Worm (Caenorhabditis elegans) whole organism, L4 larva: Measurements from ENCODE around the gene W06D11.1.

Experiments used
- Y48G9A.11 ChIP-seq: fragments of 200-800 bp; sonication (Bioruptor generic); IDR thresholded peaks from 2 replicates; pipeline ENCODE4 v1.3.6; 2022; ENCODE audit warnings: missing genetic modification reagents, missing genetic modification characterization, missing compliant biosample characterization
- Y75B8A.6 ChIP-seq: fragments of 200-800 bp; sonication (Bioruptor generic); IDR thresholded peaks from 2 replicates; pipeline ENCODE4 v1.3.6; 2022; ENCODE audit warnings: missing genetic modification reagents, missing genetic modification characterization, missing compliant biosample characterization
- aha-1 ChIP-seq: fragments of 150-350 bp; peaks from one replicate; lab custom pipeline; 2014; ENCODE audit warnings: missing biosample characterization, missing genetic modification characterization
- ceh-20 ChIP-seq: fragments of 200-800 bp; sonication (Bioruptor generic); IDR thresholded peaks from 2 replicates; pipeline ENCODE4 v1.3.6; 2022; ENCODE audit warnings: missing genetic modification reagents, missing genetic modification characterization, missing compliant biosample characterization
- ceh-44 ChIP-seq: fragments of 200-800 bp; sonication (Bioruptor generic); IDR thresholded peaks from 2 replicates; pipeline ENCODE4 v1.3.6; 2022; ENCODE audit warnings: missing genetic modification reagents, missing genetic modification characterization, missing compliant biosample characterization
- ctbp-1 ChIP-seq: fragments of 200-800 bp; sonication (Bioruptor generic); IDR thresholded peaks from 2 replicates; pipeline ENCODE4 v1.3.6; 2022; ENCODE audit warnings: missing genetic modification reagents, missing genetic modification characterization, missing compliant biosample characterization
- daf-16 ChIP-seq, 3 experiments: sonication (generic microtip); optimal IDR thresholded peaks; 2 replicates each; lab custom pipeline; 2016 to 2017; ENCODE audit warnings: missing genetic modification characterization in 3 of 3, missing genetic modification reagents in 3 of 3, mild to moderate bottlenecking in 2 of 3, missing compliant biosample characterization in 2 of 3, missing biosample characterization in 1 of 3, moderate library complexity in 1 of 3
- dpl-1 ChIP-seq: fragments of 150-350 bp; optimal IDR thresholded peaks from 2 replicates; lab custom pipeline; 2014; ENCODE audit warnings: missing biosample characterization, missing genetic modification reagents, missing genetic modification characterization
- egl-43 ChIP-seq: fragments of 200-800 bp; sonication (Bioruptor generic); IDR thresholded peaks from 2 replicates; pipeline ENCODE4 v1.3.6; 2022; ENCODE audit warnings: missing genetic modification reagents, missing genetic modification characterization, missing compliant biosample characterization
- fos-1 ChIP-seq: fragments of 150-350 bp; optimal IDR thresholded peaks from 2 replicates; lab custom pipeline; 2014; ENCODE audit warnings: missing biosample characterization, missing genetic modification characterization
- hlh-30 ChIP-seq: sonication (generic microtip); optimal IDR thresholded peaks from 2 replicates; lab custom pipeline; 2017; ENCODE audit warnings: antibody characterized with exemption, mild to moderate bottlenecking, missing genetic modification characterization, missing compliant biosample characterization; ENCODE audit not compliant: insufficient read depth
- hmg-1.1 ChIP-seq: fragments of 200-800 bp; sonication (Bioruptor generic); IDR thresholded peaks from 2 replicates; pipeline ENCODE4 v1.3.6; 2022; ENCODE audit warnings: missing genetic modification reagents, missing genetic modification characterization, missing compliant biosample characterization
- lin-1 ChIP-seq: fragments of 200-800 bp; sonication (Bioruptor generic); IDR thresholded peaks from 2 replicates; pipeline ENCODE4 v1.3.6; 2022; ENCODE audit warnings: missing genetic modification reagents, missing genetic modification characterization, missing compliant biosample characterization
- lin-29 ChIP-seq: fragments of 200-800 bp; sonication (Bioruptor generic); IDR thresholded peaks from 2 replicates; pipeline ENCODE4 v1.3.6; 2022; ENCODE audit warnings: missing genetic modification reagents, missing genetic modification characterization, missing compliant biosample characterization
- lin-39 ChIP-seq: fragments of 150-350 bp; optimal IDR thresholded peaks from 2 replicates; lab custom pipeline; 2014; ENCODE audit warnings: missing biosample characterization, missing genetic modification reagents, missing genetic modification characterization
- madf-5 ChIP-seq, 2 experiments: fragments of 200-800 bp; sonication (Bioruptor generic); IDR thresholded peaks; 2 replicates each; pipeline ENCODE4 v1.3.6; 2022; ENCODE audit warnings: missing compliant biosample characterization in 2 of 2, missing genetic modification characterization in 2 of 2
- mdl-1 ChIP-seq, 2 experiments: fragments of 150-350 bp in 1 of 2; sonication (generic microtip) in 1 of 2; optimal IDR thresholded peaks; 2 replicates each; lab custom pipeline; 2014 to 2017; ENCODE audit warnings: missing biosample characterization in 2 of 2, missing genetic modification characterization in 2 of 2
- mdt-29 ChIP-seq: fragments of 200-800 bp; sonication (Bioruptor generic); IDR thresholded peaks from 2 replicates; pipeline ENCODE4 v1.3.6; 2022; ENCODE audit warnings: missing genetic modification reagents, missing genetic modification characterization, missing compliant biosample characterization
- mep-1 ChIP-seq: fragments of 150-350 bp; sonication (generic microtip); optimal IDR thresholded peaks from 3 replicates; lab custom pipeline; 2014; ENCODE audit warnings: missing biosample characterization, missing genetic modification characterization
- mxl-3 ChIP-seq: fragments of 200-800 bp; sonication (Bioruptor generic); optimal IDR thresholded peaks from 2 replicates; lab custom pipeline; 2018; ENCODE audit warnings: mild to moderate bottlenecking, missing genetic modification characterization, missing compliant biosample characterization
- nhr-102 ChIP-seq: sonication (generic microtip); optimal IDR thresholded peaks from 2 replicates; lab custom pipeline; 2016; ENCODE audit warnings: mild to moderate bottlenecking, missing genetic modification characterization, moderate library complexity, missing compliant biosample characterization
- nhr-237 ChIP-seq: sonication (generic microtip); optimal IDR thresholded peaks from 2 replicates; lab custom pipeline; 2017; ENCODE audit warnings: missing biosample characterization, missing genetic modification characterization
- nhr-25 ChIP-seq: sonication (generic microtip); optimal IDR thresholded peaks from 2 replicates; lab custom pipeline; 2017; ENCODE audit warnings: missing genetic modification characterization, mild to moderate bottlenecking, missing compliant biosample characterization, antibody characterized with exemption, moderate library complexity, borderline replicate concordance; ENCODE audit not compliant: insufficient read depth
- nhr-42 ChIP-seq: fragments of 200-800 bp; sonication (Bioruptor generic); IDR thresholded peaks from 2 replicates; pipeline ENCODE4 v1.3.6; 2022; ENCODE audit warnings: missing genetic modification characterization, missing compliant biosample characterization
- nhr-6 ChIP-seq: fragments of 150-350 bp; optimal IDR thresholded peaks from 2 replicates; lab custom pipeline; 2014; ENCODE audit warnings: missing biosample characterization, missing genetic modification characterization
- nhr-77 ChIP-seq: fragments of 150-350 bp; optimal IDR thresholded peaks from 2 replicates; lab custom pipeline; 2014; ENCODE audit warnings: missing biosample characterization, missing genetic modification characterization
- pqm-1 ChIP-seq: sonication (generic microtip); optimal IDR thresholded peaks from 2 replicates; lab custom pipeline; 2017; ENCODE audit warnings: missing biosample characterization, missing genetic modification characterization
- sdz-12 ChIP-seq: fragments of 200-800 bp; sonication (Bioruptor generic); optimal IDR thresholded peaks from 2 replicates; lab custom pipeline; 2018; ENCODE audit warnings: mild to moderate bottlenecking, missing genetic modification characterization, missing compliant biosample characterization
- skn-1 ChIP-seq: fragments of 150-350 bp; optimal IDR thresholded peaks from 2 replicates; lab custom pipeline; 2014; ENCODE audit warnings: missing biosample characterization, missing genetic modification characterization
- unc-62 ChIP-seq, 3 experiments: fragments of 150-350 bp in 1 of 3; sonication (generic microtip); optimal IDR thresholded peaks in 2 of 3; peaks in 1 of 3; 1 replicate in 1 of 3; 2 replicates in 2 of 3; lab custom pipeline; 2014 to 2017; ENCODE audit warnings: missing biosample characterization in 3 of 3, missing genetic modification characterization in 3 of 3, missing genetic modification reagents in 3 of 3, missing genotype in 1 of 3
- zip-2 ChIP-seq: fragments of 150-350 bp; optimal IDR thresholded peaks from 2 replicates; lab custom pipeline; 2014; ENCODE audit warnings: missing biosample characterization, missing genetic modification characterization
- ztf-7 ChIP-seq: fragments of 150-350 bp; optimal IDR thresholded peaks from 2 replicates; lab custom pipeline; 2014; ENCODE audit warnings: missing biosample characterization, missing genetic modification characterization

Gene W06D11.1

DNA sequence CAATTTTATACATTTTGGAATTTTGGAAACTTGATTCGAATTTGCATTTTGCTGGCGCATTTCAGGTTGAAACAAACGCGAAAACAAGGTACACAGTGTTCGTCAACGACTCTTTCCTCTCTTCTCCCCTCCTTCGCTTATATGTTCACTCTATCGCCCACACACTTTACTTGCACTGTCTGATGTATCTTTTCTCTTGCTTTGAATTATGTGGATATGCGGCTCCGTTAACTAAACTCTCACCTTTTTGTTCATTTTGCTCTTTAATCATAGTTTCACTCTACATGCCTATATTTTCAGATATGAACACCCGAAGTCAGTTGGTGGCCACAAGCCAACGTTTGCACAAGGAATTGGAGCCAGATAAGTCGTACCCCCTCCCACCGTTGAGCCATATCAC is at the start of gene W06D11.1:
Gene W06D11.1, plus strand, starts transcription at position 301 of the 400 bp plus-strand sequence.
- no peak for TF ChIP-seq nhr-77 (tag; lab: Kevin White, UChicago)
- no peak for TF ChIP-seq mdt-29 (GFP tag; lab: Robert Waterston, UW)
- peak in 1 of 2 experiments; percentile 61 for TF ChIP-seq unc-62 (GFP tag; optimal IDR thresholded peaks at IDR 0.05 in 1 of 2; lab: Kevin White, UChicago)
- TF ChIP-seq unc-62 (tag; optimal IDR thresholded peaks at IDR 0.05; lab: Kevin White, UChicago), result no peak
- no peak for TF ChIP-seq lin-39 (tag; lab: Kevin White, UChicago)

DNA sequence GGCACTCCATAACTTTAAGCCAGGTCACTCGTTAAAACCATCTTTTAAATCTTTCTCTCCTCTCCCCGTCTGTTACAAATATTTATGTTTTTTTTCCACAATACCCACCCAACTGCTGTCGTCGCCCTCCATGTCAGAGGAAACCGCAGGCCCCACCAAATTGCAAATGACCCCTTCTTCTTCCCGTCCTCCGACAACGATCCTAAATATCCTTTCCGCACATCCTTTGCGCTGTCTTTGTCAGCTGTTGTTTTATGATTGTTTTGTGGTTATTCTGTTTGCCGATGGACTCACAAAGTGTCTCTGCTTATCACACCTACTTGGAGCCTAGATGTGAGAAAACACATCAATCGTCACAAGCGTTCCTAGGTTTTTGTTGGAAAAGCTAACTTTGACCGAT is 46.2 kb upstream of the W06D11.1 start:
- peak in 1 of 2 experiments; percentile 53 for TF ChIP-seq daf-16 (GFP tag; optimal IDR thresholded peaks at IDR 0.05; lab: Kevin White, UChicago)
- TF ChIP-seq daf-16 (tag; optimal IDR thresholded peaks at IDR 0.05; lab: Kevin White, UChicago), result no peak
- no peak for TF ChIP-seq lin-29 (GFP tag; lab: Robert Waterston, UW)
- peak in 1 of 2 experiments; percentile 49 for TF ChIP-seq unc-62 (GFP tag; optimal IDR thresholded peaks at IDR 0.05 in 1 of 2; lab: Kevin White, UChicago)
- no peak for TF ChIP-seq unc-62 (tag; optimal IDR thresholded peaks at IDR 0.05; lab: Kevin White, UChicago)
- no peak for TF ChIP-seq nhr-25 (tag; lab: Kevin White, UChicago)
- no peak for TF ChIP-seq sdz-12 (GFP tag; lab: Kevin White, UChicago)

DNA sequence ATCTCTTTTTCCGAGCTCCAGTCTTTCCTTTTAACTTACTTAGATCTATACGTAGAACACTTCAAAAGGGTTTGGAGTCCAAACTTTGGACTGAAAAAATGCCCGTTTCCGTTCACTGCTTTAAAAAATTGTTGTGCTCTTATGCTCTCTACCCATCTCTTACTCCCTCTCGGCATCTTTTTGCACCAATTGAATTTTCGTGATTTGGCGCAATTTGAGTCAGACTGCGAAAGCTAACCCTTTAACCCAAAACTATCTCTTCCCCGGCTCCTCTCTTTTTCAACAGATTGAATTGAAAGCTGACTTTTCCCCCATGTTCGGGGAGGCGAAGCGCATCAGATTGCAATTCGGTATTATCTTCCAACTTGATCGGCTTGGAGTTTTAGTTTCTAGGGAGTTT is 42.2 kb upstream of the W06D11.1 start:
- TF ChIP-seq fos-1 (tag; lab: Kevin White, UChicago), result no peak
- no peak for TF ChIP-seq mdl-1 (tag; optimal IDR thresholded peaks at IDR 0.05; lab: Kevin White, UChicago)
- no peak for TF ChIP-seq zip-2 (tag; lab: Kevin White, UChicago)
- no peak for TF ChIP-seq egl-43 (GFP tag; lab: Robert Waterston, UW)
- no peak for TF ChIP-seq Y48G9A.11 (GFP tag; lab: Robert Waterston, UW)
- no peak for TF ChIP-seq nhr-6 (tag; lab: Kevin White, UChicago)
- TF ChIP-seq lin-1 (GFP tag; lab: Robert Waterston, UW), result no peak
- no peak for TF ChIP-seq mxl-3 (GFP tag; lab: Kevin White, UChicago)
- no peak for TF ChIP-seq Y75B8A.6 (GFP tag; lab: Robert Waterston, UW)
- no peak for TF ChIP-seq mep-1 (tag; lab: Kevin White, UChicago)
- no peak for TF ChIP-seq nhr-42 (GFP tag; lab: Robert Waterston, UW)
- no peak for TF ChIP-seq nhr-237 (tag; lab: Kevin White, UChicago)
- TF ChIP-seq skn-1 (tag; lab: Kevin White, UChicago), result no peak
- no peak for TF ChIP-seq ctbp-1 (GFP tag; lab: Robert Waterston, UW)
- TF ChIP-seq madf-5 (GFP tag; IDR thresholded peaks at IDR 0.05; lab: Robert Waterston, UW), result no peak
- TF ChIP-seq dpl-1, result no peak
- TF ChIP-seq aha-1 (tag; lab: Kevin White, UChicago), result no peak

DNA sequence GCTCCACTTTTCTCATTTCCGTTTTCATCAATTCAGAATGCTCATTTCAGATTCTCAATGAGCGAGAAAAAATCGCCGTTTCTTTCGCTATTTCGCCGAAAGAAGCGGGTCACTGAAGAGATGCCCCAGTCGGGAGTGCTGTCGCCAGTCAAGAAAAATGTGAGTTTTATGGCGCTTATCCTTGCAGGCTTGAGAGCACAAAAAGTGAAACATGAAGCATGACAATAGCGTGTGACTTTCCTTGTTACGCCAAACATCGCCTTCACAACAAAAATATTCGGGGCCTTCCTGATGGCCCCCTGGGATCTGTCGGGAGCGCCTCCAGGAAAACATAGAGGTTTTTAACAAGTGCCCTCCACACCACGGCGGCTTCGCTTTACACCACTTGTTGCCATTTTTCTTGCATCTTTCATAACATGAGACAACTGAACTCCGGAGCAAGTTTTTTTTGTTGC is 37.7 kb upstream of the W06D11.1 start, which contains the start of gene E01G6.2:
Gene E01G6.2, plus strand, starts transcription at position 51 of the 455 bp plus-strand sequence.
- TF ChIP-seq ctbp-1 (GFP tag; lab: Robert Waterston, UW), result no peak
- no peak for TF ChIP-seq pqm-1 (tag; lab: Kevin White, UChicago)
- no peak for TF ChIP-seq ceh-44 (GFP tag; lab: Robert Waterston, UW)
- TF ChIP-seq ceh-20 (GFP tag; lab: Robert Waterston, UW), result 0 out of 2 replicates have a peak, but pooled peaks have one; percentile 29
- peak; percentile 94 for TF ChIP-seq aha-1 (tag; lab: Kevin White, UChicago)
- no peak for TF ChIP-seq ztf-7
- 0 out of 2 replicates have a peak, but pooled peaks have one; percentile 31 for TF ChIP-seq hmg-1.1 (GFP tag; lab: Robert Waterston, UW)
- no peak for TF ChIP-seq nhr-102 (tag; lab: Kevin White, UChicago)
- TF ChIP-seq hlh-30 (tag; lab: Kevin White, UChicago), result peak; percentile 56
